Worm (Caenorhabditis elegans) whole organism, L4/young adult: Measurements from ENCODE around the gene cdd-2.

Experiments used
- W03F9.2 ChIP-seq: fragments of 150-350 bp; optimal IDR thresholded peaks from 2 replicates; lab custom pipeline; 2014; ENCODE audit warnings: missing biosample characterization, missing genetic modification characterization
- dao-5 ChIP-seq: sonication (generic microtip); optimal IDR thresholded peaks from 2 replicates; lab custom pipeline; 2016; ENCODE audit warnings: missing genotype, missing genetic modification characterization, moderate library complexity, missing compliant biosample characterization
- him-1 ChIP-seq: sonication (generic microtip); optimal IDR thresholded peaks from 2 replicates; lab custom pipeline; 2016; ENCODE audit warnings: missing genotype, missing genetic modification reagents, missing genetic modification characterization, missing compliant biosample characterization

The cdd-2 gene

DNA sequence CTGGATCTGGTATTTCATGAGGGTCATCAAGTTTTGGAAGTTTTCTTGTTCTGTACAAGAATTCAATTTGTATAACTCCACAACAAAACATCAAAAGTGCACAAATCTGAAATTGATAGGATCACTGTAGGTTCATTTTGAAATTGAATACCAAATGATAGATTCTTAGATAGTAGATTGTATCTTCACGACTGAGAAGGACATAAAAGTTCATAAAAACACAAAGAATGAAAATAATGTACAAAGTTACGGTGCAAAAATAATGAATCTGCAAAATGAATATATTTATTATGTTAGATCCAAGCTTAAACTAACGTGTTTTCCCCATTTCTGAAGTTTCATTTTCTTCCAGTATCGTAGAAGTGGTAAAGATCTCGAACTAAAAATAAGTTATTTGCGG, 46.8 kb downstream of the cdd-2 start:
- TF ChIP-seq him-1 (tag; lab: Kevin White, UChicago) (no peak), W03F9.2 (tag; lab: Kevin White, UChicago) (no peak), dao-5 (no peak)

DNA sequence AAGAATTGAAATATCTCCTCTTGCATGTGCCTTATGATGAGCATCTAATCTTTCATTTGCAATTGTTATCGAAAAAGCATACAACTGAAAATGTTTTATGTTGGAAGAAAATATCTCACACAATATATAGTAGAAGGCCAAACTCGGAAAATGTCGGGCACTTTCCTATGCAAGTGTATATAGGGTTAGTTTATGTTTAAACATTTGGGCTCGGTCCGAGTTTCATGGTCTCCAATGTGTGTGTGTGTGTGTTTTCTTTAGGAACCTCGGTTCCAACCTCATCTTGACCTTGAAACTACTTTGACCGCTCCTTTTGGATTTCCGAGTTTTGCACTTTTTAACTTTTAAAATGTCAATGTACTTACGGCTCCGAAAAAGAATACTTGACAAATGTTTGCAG, 48.4 kb downstream of the cdd-2 start:
- TF ChIP-seq dao-5 (no peak), him-1 (tag; lab: Kevin White, UChicago) (no peak), W03F9.2 (tag; lab: Kevin White, UChicago) (no peak)

DNA sequence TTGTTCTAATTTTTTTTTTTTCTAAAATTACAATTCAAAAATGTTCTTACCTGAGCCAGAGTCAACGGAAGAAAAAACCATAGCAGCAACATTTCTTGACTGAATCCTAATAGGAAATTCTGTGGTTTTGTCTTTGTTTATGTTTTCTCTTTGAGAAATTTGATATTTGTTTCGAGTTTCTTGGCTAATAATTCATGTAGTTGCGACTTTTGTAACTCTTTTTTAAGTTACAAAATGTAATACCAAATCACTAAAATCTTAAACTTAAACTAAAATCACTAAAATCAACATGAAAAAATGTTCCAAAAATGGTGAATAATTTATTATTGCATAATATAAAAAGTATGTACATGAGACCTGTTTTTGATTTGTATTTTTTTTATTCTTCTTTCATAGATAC, 49.9 kb downstream of the cdd-2 start, which contains the start of gene egas-4:
Gene egas-4, minus strand, starts transcription at position 101 of the 400 bp plus-strand sequence.
- TF ChIP-seq him-1 (tag; lab: Kevin White, UChicago), result no peak
- no peak for TF ChIP-seq dao-5
- no peak for TF ChIP-seq W03F9.2 (tag; lab: Kevin White, UChicago)

DNA sequence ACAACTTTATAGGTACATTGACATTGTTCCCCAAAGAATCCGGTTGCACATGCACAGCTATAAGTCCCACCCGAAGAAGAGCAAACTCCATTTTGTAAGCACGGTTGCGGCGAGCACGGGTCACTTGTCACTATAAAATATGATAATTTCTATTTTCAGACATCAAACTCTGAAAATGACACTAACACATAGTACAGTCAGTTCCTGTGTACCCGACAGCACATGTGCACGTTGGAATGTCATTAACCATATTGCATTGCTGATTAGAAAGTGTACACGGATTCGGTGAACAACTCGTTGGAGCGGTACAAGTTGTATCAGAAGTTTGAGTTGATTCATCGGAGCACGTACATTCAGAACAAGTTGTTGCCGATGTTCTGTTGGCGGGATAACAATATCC, 50.5 kb downstream of the cdd-2 start:
- TF ChIP-seq him-1 (tag; lab: Kevin White, UChicago) (no peak), W03F9.2 (tag; lab: Kevin White, UChicago) (no peak), dao-5 (no peak)
